Fruit fly (Drosophila melanogaster) whole organism: ENCODE results near the gene CG5412.

Source experiments
- CG8478 ChIP-seq: fragments of >200 bp; optimal IDR thresholded peaks from 2 replicates; lab custom pipeline; 2018; ENCODE audit warnings: inconsistent platforms
- Dll ChIP-seq: fragments of >200 bp; optimal IDR thresholded peaks from 2 replicates; lab custom pipeline; 2017
- EcR ChIP-seq, 2 experiments: fragments of >200 bp; optimal IDR thresholded peaks; 2 replicates each; lab custom pipeline; 2017; ENCODE audit warnings: missing biosample characterization in 2 of 2, missing genetic modification characterization in 2 of 2, missing genetic modification reagents in 2 of 2
- pan ChIP-seq: fragments of >200 bp; optimal IDR thresholded peaks from 2 replicates; lab custom pipeline; 2017
- psq ChIP-seq: fragments of >200 bp; optimal IDR thresholded peaks from 2 replicates; lab custom pipeline; 2017
- usp ChIP-seq: fragments of >200 bp; optimal IDR thresholded peaks from 2 replicates; lab custom pipeline; 2017; ENCODE audit warnings: missing biosample characterization, missing genetic modification characterization, mixed read lengths

CG5412 gene

dm6 chr3R:20621805-20622286 is 45.0 kb downstream of the CG5412 start, which contains the start of gene H:
H (plus strand) TSS chr3R:20621938.
- no peak for TF ChIP-seq psq
- no peak for TF ChIP-seq usp (GFP tag; lab: Kevin White, UChicago)
- no peak for TF ChIP-seq Dll (lab: Kevin White, UChicago)
- TF ChIP-seq CG8478, result no peak
- TF ChIP-seq pan, result no peak

dm6 chr3R:20622297-20623168 is 45.7 kb downstream of the CG5412 start:
- no peak for TF ChIP-seq CG8478

- TF ChIP-seq CG8478 (no peak), usp (GFP tag; lab: Kevin White, UChicago) (no peak), pan (no peak), Dll (lab: Kevin White, UChicago) (no peak), EcR (GFP tag; optimal IDR thresholded peaks at IDR 0.05; lab: Kevin White, UChicago) (no peak), psq (no peak)
Observed at dm6 chr3R:20626123-20626522, 49.3 kb downstream of the CG5412 start.
